Worm (Caenorhabditis elegans) whole organism, mixed stage, embryonic: Measurements from ENCODE around the gene F32G8.2.

Experiments
- bed-3 ChIP-seq: fragments of 200-800 bp; sonication (Bioruptor generic); optimal IDR thresholded peaks from 3 replicates; lab custom pipeline; 2018; ENCODE audit warnings: mild to moderate bottlenecking, missing genetic modification characterization, moderate library complexity, missing compliant biosample characterization
- ceh-43 ChIP-seq: fragments of 200-800 bp; sonication (Bioruptor generic); optimal IDR thresholded peaks from 2 replicates; lab custom pipeline; 2018; ENCODE audit warnings: mild to moderate bottlenecking, missing genetic modification characterization, moderate library complexity, missing compliant biosample characterization
- ces-1 ChIP-seq: fragments of 150-350 bp; optimal IDR thresholded peaks from 2 replicates; lab custom pipeline; 2014; ENCODE audit warnings: missing biosample characterization, missing genetic modification reagents, missing genetic modification characterization
- elt-1 ChIP-seq: sonication (generic microtip); optimal IDR thresholded peaks from 2 replicates; lab custom pipeline; 2017; ENCODE audit warnings: missing genetic modification characterization, mild to moderate bottlenecking, missing compliant biosample characterization, antibody characterized with exemption, moderate library complexity, borderline replicate concordance; ENCODE audit not compliant: insufficient read depth
- flh-1 ChIP-seq: fragments of 200-800 bp; sonication (Bioruptor generic); optimal IDR thresholded peaks from 2 replicates; lab custom pipeline; 2018; ENCODE audit warnings: mild to moderate bottlenecking, missing genetic modification characterization, moderate library complexity, missing compliant biosample characterization
- lin-13 ChIP-seq: fragments of 150-350 bp; optimal IDR thresholded peaks from 2 replicates; lab custom pipeline; 2014; ENCODE audit warnings: missing biosample characterization, missing genetic modification characterization
- mab-5 ChIP-seq: fragments of 150-350 bp; optimal IDR thresholded peaks from 2 replicates; lab custom pipeline; 2014; ENCODE audit warnings: missing biosample characterization, missing genetic modification characterization
- nhr-12 ChIP-seq: fragments of 150-350 bp; optimal IDR thresholded peaks from 2 replicates; lab custom pipeline; 2014; ENCODE audit warnings: missing biosample characterization, missing genetic modification characterization
- nhr-237 ChIP-seq: fragments of 150-350 bp; optimal IDR thresholded peaks from 2 replicates; lab custom pipeline; 2014; ENCODE audit warnings: missing biosample characterization, missing genetic modification characterization
- nhr-76 ChIP-seq: sonication (generic microtip); optimal IDR thresholded peaks from 2 replicates; lab custom pipeline; 2017; ENCODE audit warnings: missing biosample characterization, missing genetic modification characterization
- unc-62 ChIP-seq: fragments of 150-350 bp; optimal IDR thresholded peaks from 2 replicates; lab custom pipeline; 2014; ENCODE audit warnings: missing biosample characterization, missing genetic modification reagents, missing genetic modification characterization

- no peak for TF ChIP-seq ces-1 (GFP tag; lab: Kevin White, UChicago)
- TF ChIP-seq flh-1 = no peak
- no peak for TF ChIP-seq nhr-76 (tag; lab: Kevin White, UChicago)
- no peak for TF ChIP-seq elt-1
- TF ChIP-seq unc-62 (GFP tag; lab: Kevin White, UChicago) = no peak
- no peak for TF ChIP-seq bed-3
- no peak for TF ChIP-seq lin-13
- no peak for TF ChIP-seq ceh-43
- TF ChIP-seq nhr-12 (tag; lab: Kevin White, UChicago) = no peak
- TF ChIP-seq mab-5 (tag; lab: Kevin White, UChicago) = no peak
- no peak for TF ChIP-seq nhr-237 (tag; lab: Kevin White, UChicago)
Observed at ce11 chrV:10539114-10539513, 10.7 kb upstream of the F32G8.2 start, which contains the start of gene F25D1.8.
